Worm (Caenorhabditis elegans) whole organism, L1 larva: ENCODE measurements around the gene nhr-57.

Experiments used
- C04F5.9 ChIP-seq: sonication (generic microtip); optimal IDR thresholded peaks from 2 replicates; lab custom pipeline; 2016; ENCODE audit warnings: missing genetic modification characterization, missing compliant biosample characterization
- C16A3.4 ChIP-seq: fragments of 150-350 bp; optimal IDR thresholded peaks from 2 replicates; lab custom pipeline; 2014; ENCODE audit warnings: missing biosample characterization, missing genetic modification characterization
- C34B4.2 ChIP-seq: sonication (generic microtip); optimal IDR thresholded peaks from 2 replicates; lab custom pipeline; 2017; ENCODE audit warnings: mild to moderate bottlenecking, missing genetic modification characterization, missing compliant biosample characterization
- F16B12.6 ChIP-seq: fragments of 150-350 bp; optimal IDR thresholded peaks from 2 replicates; lab custom pipeline; 2014; ENCODE audit warnings: missing biosample characterization, missing genetic modification characterization
- Y116A8C.19 ChIP-seq: sonication (generic microtip); optimal IDR thresholded peaks from 2 replicates; lab custom pipeline; 2016; ENCODE audit warnings: missing compliant biosample characterization, missing genetic modification characterization, borderline replicate concordance
- aha-1 ChIP-seq: fragments of 150-350 bp; optimal IDR thresholded peaks from 2 replicates; lab custom pipeline; 2014; ENCODE audit warnings: missing biosample characterization, missing genetic modification characterization
- alr-1 ChIP-seq: fragments of 200-800 bp; sonication (Bioruptor generic); optimal IDR thresholded peaks from 2 replicates; lab custom pipeline; 2018; ENCODE audit warnings: borderline replicate concordance, mild to moderate bottlenecking, missing genetic modification characterization, missing compliant biosample characterization
- ama-1 ChIP-seq: fragments of 150-350 bp; optimal IDR thresholded peaks from 2 replicates; lab custom pipeline; 2014
- blmp-1 ChIP-seq: fragments of 150-350 bp; optimal IDR thresholded peaks from 2 replicates; lab custom pipeline; 2014; ENCODE audit warnings: missing biosample characterization, missing genetic modification characterization
- ceh-8 ChIP-seq: fragments of 200-800 bp; sonication (Bioruptor generic); optimal IDR thresholded peaks from 2 replicates; lab custom pipeline; 2018; ENCODE audit warnings: mild to moderate bottlenecking, missing genetic modification characterization, moderate library complexity, missing compliant biosample characterization
- ceh-82 ChIP-seq, 3 experiments: fragments of 150-350 bp in 1 of 3; sonication (generic microtip) in 2 of 3; optimal IDR thresholded peaks; 2 replicates each; lab custom pipeline; 2014 to 2017; ENCODE audit warnings: missing biosample characterization in 3 of 3, missing genetic modification characterization in 3 of 3
- ceh-90 ChIP-seq: sonication (generic microtip); optimal IDR thresholded peaks from 2 replicates; lab custom pipeline; 2016; ENCODE audit warnings: missing genetic modification characterization, missing compliant biosample characterization
- ces-1 ChIP-seq: fragments of 150-350 bp; optimal IDR thresholded peaks from 2 replicates; lab custom pipeline; 2014; ENCODE audit warnings: missing biosample characterization, missing genetic modification reagents, missing genetic modification characterization
- dpl-1 ChIP-seq, 3 experiments: fragments of 150-350 bp in 2 of 3; sonication (generic microtip) in 1 of 3; optimal IDR thresholded peaks; 2 replicates each; lab custom pipeline; 2014 to 2017; ENCODE audit warnings: missing biosample characterization in 3 of 3, missing genetic modification characterization in 3 of 3, missing genetic modification reagents in 3 of 3
- efl-1 ChIP-seq, 4 experiments: fragments of 150-350 bp; optimal IDR thresholded peaks in 3 of 4; peaks in 1 of 4; 1 replicate in 1 of 4; 2 replicates in 3 of 4; lab custom pipeline; 2014; ENCODE audit warnings: missing biosample characterization in 2 of 4, missing genetic modification characterization in 2 of 4, missing genetic modification reagents in 2 of 4
- egl-13 ChIP-seq: sonication (generic microtip); optimal IDR thresholded peaks from 2 replicates; lab custom pipeline; 2016; ENCODE audit warnings: missing genotype, missing genetic modification reagents, missing genetic modification characterization, missing compliant biosample characterization
- elt-3 ChIP-seq, 6 experiments: fragments of 150-350 bp in 1 of 6; sonication (generic microtip); optimal IDR thresholded peaks; 2 replicates each; lab custom pipeline; 2017 to 2018; ENCODE audit warnings: missing biosample characterization in 6 of 6, missing genetic modification characterization in 6 of 6, inconsistent platforms in 1 of 6
- ets-5 ChIP-seq: fragments of 200-800 bp; sonication (Bioruptor generic); IDR thresholded peaks from 2 replicates; pipeline ENCODE4 v1.3.6; 2022; ENCODE audit warnings: missing genetic modification characterization, missing compliant biosample characterization
- fkh-8 ChIP-seq: sonication (generic microtip); optimal IDR thresholded peaks from 2 replicates; lab custom pipeline; 2016; ENCODE audit warnings: mild to moderate bottlenecking, missing genetic modification characterization, missing compliant biosample characterization
- hlh-17 ChIP-seq: fragments of 200-800 bp; sonication (Bioruptor generic); optimal IDR thresholded peaks from 2 replicates; lab custom pipeline; 2018; ENCODE audit warnings: missing genetic modification characterization, mild to moderate bottlenecking, missing compliant biosample characterization, moderate library complexity, borderline replicate concordance
- hlh-4 ChIP-seq: sonication (generic microtip); optimal IDR thresholded peaks from 2 replicates; lab custom pipeline; 2016; ENCODE audit warnings: mild to moderate bottlenecking, missing genetic modification characterization, missing compliant biosample characterization
- irx-1 ChIP-seq: sonication (generic microtip); optimal IDR thresholded peaks from 2 replicates; lab custom pipeline; 2016; ENCODE audit warnings: missing genetic modification characterization, missing compliant biosample characterization
- lin-13 ChIP-seq: fragments of 150-350 bp; optimal IDR thresholded peaks from 2 replicates; lab custom pipeline; 2014; ENCODE audit warnings: missing biosample characterization, missing genetic modification reagents, missing genetic modification characterization
- lin-14 ChIP-seq: fragments of 200-800 bp; sonication (Bioruptor generic); optimal IDR thresholded peaks from 2 replicates; lab custom pipeline; 2018; ENCODE audit warnings: mild to moderate bottlenecking, missing genetic modification characterization, moderate library complexity, missing compliant biosample characterization
- lin-35 ChIP-seq, 2 experiments: fragments of 150-350 bp; optimal IDR thresholded peaks; 2 replicates each; lab custom pipeline; 2014; ENCODE audit warnings: missing biosample characterization in 2 of 2, missing genetic modification characterization in 2 of 2, missing genetic modification reagents in 2 of 2
- lir-3 ChIP-seq: sonication (generic microtip); optimal IDR thresholded peaks from 2 replicates; lab custom pipeline; 2016; ENCODE audit warnings: mild to moderate bottlenecking, missing genetic modification characterization, moderate library complexity, missing compliant biosample characterization; ENCODE audit not compliant: poor library complexity
- lsy-2 ChIP-seq, 2 experiments: fragments of 150-350 bp; optimal IDR thresholded peaks; 2 replicates each; lab custom pipeline; 2014; ENCODE audit warnings: missing biosample characterization in 2 of 2, missing genetic modification characterization in 2 of 2
- mdl-1 ChIP-seq, 2 experiments: fragments of 150-350 bp; optimal IDR thresholded peaks; 2 replicates each; lab custom pipeline; 2014 to 2017; ENCODE audit warnings: missing biosample characterization in 2 of 2, missing genetic modification characterization in 2 of 2, inconsistent platforms in 1 of 2
- mep-1 ChIP-seq: fragments of 150-350 bp; optimal IDR thresholded peaks from 2 replicates; lab custom pipeline; 2014; ENCODE audit warnings: missing biosample characterization, missing genetic modification characterization
- nhr-12 ChIP-seq: sonication (generic microtip); optimal IDR thresholded peaks from 2 replicates; lab custom pipeline; 2017; ENCODE audit warnings: missing biosample characterization, missing genetic modification characterization
- nhr-20 ChIP-seq: sonication (generic microtip); optimal IDR thresholded peaks from 2 replicates; lab custom pipeline; 2016; ENCODE audit warnings: mild to moderate bottlenecking, missing genetic modification characterization, missing compliant biosample characterization
- nhr-47 ChIP-seq: sonication (generic microtip); optimal IDR thresholded peaks from 2 replicates; lab custom pipeline; 2016; ENCODE audit warnings: mild to moderate bottlenecking, missing genetic modification characterization, moderate library complexity, missing compliant biosample characterization
- nhr-71 ChIP-seq: sonication (generic microtip); optimal IDR thresholded peaks from 2 replicates; lab custom pipeline; 2016; ENCODE audit warnings: mild to moderate bottlenecking, missing genetic modification characterization, moderate library complexity, missing compliant biosample characterization
- nhr-76 ChIP-seq: sonication (generic microtip); optimal IDR thresholded peaks from 2 replicates; lab custom pipeline; 2017; ENCODE audit warnings: missing biosample characterization, missing genetic modification characterization
- nhr-77 ChIP-seq: fragments of 150-350 bp; optimal IDR thresholded peaks from 2 replicates; lab custom pipeline; 2014; ENCODE audit warnings: missing biosample characterization, missing genetic modification characterization
- nhr-90 ChIP-seq: sonication (generic microtip); optimal IDR thresholded peaks from 2 replicates; lab custom pipeline; 2016; ENCODE audit warnings: mild to moderate bottlenecking, missing genetic modification characterization, missing compliant biosample characterization; ENCODE audit not compliant: poor library complexity
- pax-3 ChIP-seq: fragments of 200-800 bp; sonication (Bioruptor generic); optimal IDR thresholded peaks from 2 replicates; lab custom pipeline; 2018; ENCODE audit warnings: mild to moderate bottlenecking, missing genetic modification characterization, moderate library complexity, missing compliant biosample characterization
- pqm-1 ChIP-seq: sonication (generic microtip); optimal IDR thresholded peaks from 3 replicates; lab custom pipeline; 2017; ENCODE audit warnings: missing biosample characterization, missing genetic modification characterization
- skn-1 ChIP-seq: fragments of 150-350 bp; optimal IDR thresholded peaks from 2 replicates; lab custom pipeline; 2014; ENCODE audit warnings: missing biosample characterization, missing genetic modification characterization
- snu-23 ChIP-seq: sonication (generic microtip); optimal IDR thresholded peaks from 2 replicates; lab custom pipeline; 2016; ENCODE audit warnings: missing genetic modification characterization, missing compliant biosample characterization
- swsn-7 ChIP-seq: sonication (generic microtip); optimal IDR thresholded peaks from 2 replicates; lab custom pipeline; 2016; ENCODE audit warnings: missing genetic modification characterization, missing compliant biosample characterization
- unc-130 ChIP-seq: fragments of 150-350 bp; optimal IDR thresholded peaks from 2 replicates; lab custom pipeline; 2017; ENCODE audit warnings: missing biosample characterization, missing genetic modification characterization, inconsistent platforms
- unc-30 ChIP-seq: sonication (generic microtip); optimal IDR thresholded peaks from 2 replicates; lab custom pipeline; 2017; ENCODE audit warnings: missing biosample characterization, missing genetic modification characterization
- unc-62 ChIP-seq: fragments of 150-350 bp; optimal IDR thresholded peaks from 2 replicates; lab custom pipeline; 2014; ENCODE audit warnings: missing biosample characterization, missing genetic modification reagents, missing genetic modification characterization
- unc-98 ChIP-seq: fragments of 200-800 bp; sonication (Bioruptor generic); IDR thresholded peaks from 2 replicates; pipeline ENCODE4 v1.3.6; 2022; ENCODE audit warnings: missing genetic modification characterization, missing compliant biosample characterization
- vab-15 ChIP-seq: sonication (generic microtip); optimal IDR thresholded peaks from 2 replicates; lab custom pipeline; 2017; ENCODE audit warnings: missing genotype, mild to moderate bottlenecking, missing genetic modification characterization, missing compliant biosample characterization
- xbp-1 ChIP-seq: sonication (generic microtip); optimal IDR thresholded peaks from 2 replicates; lab custom pipeline; 2016; ENCODE audit warnings: missing genetic modification characterization, missing compliant biosample characterization
- zag-1 ChIP-seq: fragments of 150-350 bp; optimal IDR thresholded peaks from 2 replicates; lab custom pipeline; 2014; ENCODE audit warnings: missing biosample characterization, missing genetic modification characterization
- zip-4 ChIP-seq: fragments of 200-800 bp; sonication (Bioruptor generic); optimal IDR thresholded peaks from 2 replicates; lab custom pipeline; 2018; ENCODE audit warnings: mild to moderate bottlenecking, missing genetic modification characterization, moderate library complexity, missing compliant biosample characterization
- ztf-4 ChIP-seq: fragments of 150-350 bp; optimal IDR thresholded peaks from 2 replicates; lab custom pipeline; 2014; ENCODE audit warnings: missing biosample characterization, missing genetic modification characterization

Gene nhr-57

DNA sequence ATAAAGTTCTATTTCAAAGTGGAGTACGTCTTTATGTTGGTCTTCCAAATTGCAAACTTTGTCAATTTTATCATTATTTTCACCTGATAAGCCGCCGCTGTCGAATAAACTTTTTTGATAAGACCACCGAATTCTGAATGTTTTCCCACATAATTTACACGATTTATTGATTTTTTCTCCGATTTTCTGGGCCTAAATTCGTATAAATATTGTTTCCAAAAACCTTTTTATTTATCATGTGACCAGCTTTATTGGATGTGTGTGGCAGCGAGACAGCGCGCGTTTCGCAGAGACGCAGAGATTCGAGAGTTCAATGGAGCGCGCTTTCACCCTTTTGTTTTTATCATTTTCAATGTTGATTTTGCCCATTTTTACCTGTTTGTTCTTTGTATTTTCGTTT, 11.3 kb downstream of the nhr-57 start (continued):
- TF ChIP-seq nhr-76 (tag; lab: Kevin White, UChicago) (no peak), C04F5.9 (tag; lab: Kevin White, UChicago) (no peak), ceh-8 (GFP tag; lab: Kevin White, UChicago) (peak; percentile 86), lin-13 (GFP tag; lab: Kevin White, UChicago) (peak; percentile 80), efl-1 (optimal IDR thresholded peaks at IDR 0.05; lab: Kevin White, UChicago) (peak; percentile 84 to 85), efl-1 (GFP tag; optimal IDR thresholded peaks at IDR 0.05 in 1 of 2; lab: Kevin White, UChicago) (peak; percentile 77 to 97), elt-3 (tag; optimal IDR thresholded peaks at IDR 0.05; lab: Kevin White, UChicago) (peak in 2 of 6 experiments; percentile 74 to 94), unc-30 (tag; lab: Kevin White, UChicago) (no peak), hlh-4 (no peak), lir-3 (tag; lab: Kevin White, UChicago) (no peak), mep-1 (peak; percentile 96), aha-1 (tag; lab: Kevin White, UChicago) (peak; percentile 70), F16B12.6 (tag; lab: Kevin White, UChicago) (peak; percentile 42), ceh-90 (tag; lab: Kevin White, UChicago) (no peak), ama-1 (lab: Kevin White, UChicago) (no peak), ets-5 (GFP tag; lab: Robert Waterston, UW) (no peak), dpl-1 (GFP tag; optimal IDR thresholded peaks at IDR 0.05; lab: Kevin White, UChicago) (peak; percentile 71 to 83 (median 78)), irx-1 (tag; lab: Kevin White, UChicago) (peak; percentile 86), snu-23 (GFP tag; lab: Kevin White, UChicago) (peak; percentile 93), alr-1 (tag; lab: Kevin White, UChicago) (no peak), blmp-1 (tag; lab: Kevin White, UChicago) (peak; percentile 70), nhr-90 (tag; lab: Kevin White, UChicago) (peak; percentile 90), unc-98 (GFP tag; lab: Robert Waterston, UW) (no peak), skn-1 (tag; lab: Kevin White, UChicago) (peak; percentile 89), nhr-77 (peak; percentile 44), swsn-7 (tag; lab: Kevin White, UChicago) (peak; percentile 92), pax-3 (peak; percentile 74), ztf-4 (tag; lab: Kevin White, UChicago) (peak; percentile 67), nhr-20 (tag; lab: Kevin White, UChicago) (peak; percentile 96), fkh-8 (tag; lab: Kevin White, UChicago) (peak; percentile 86), ceh-82 (tag; optimal IDR thresholded peaks at IDR 0.05; lab: Kevin White, UChicago) (peak; percentile 26 to 86 (median 73)), pqm-1 (tag; lab: Kevin White, UChicago) (peak; percentile 82), zag-1 (tag; lab: Kevin White, UChicago) (no peak), hlh-17 (GFP tag; lab: Kevin White, UChicago) (no peak), zip-4 (GFP tag; lab: Kevin White, UChicago) (peak; percentile 5), lsy-2 (tag; optimal IDR thresholded peaks at IDR 0.05; lab: Kevin White, UChicago) (peak; percentile 85 to 91), nhr-12 (tag; lab: Kevin White, UChicago) (no peak), unc-130 (peak; percentile 70), vab-15 (tag; lab: Kevin White, UChicago) (peak; percentile 71), C34B4.2 (tag; lab: Kevin White, UChicago) (no peak), unc-62 (GFP tag; lab: Kevin White, UChicago) (no peak), lin-35 (GFP tag; optimal IDR thresholded peaks at IDR 0.05; lab: Kevin White, UChicago) (peak; percentile 81 to 86), nhr-47 (tag; lab: Kevin White, UChicago) (peak; percentile 92), nhr-71 (peak; percentile 96), ces-1 (GFP tag; lab: Kevin White, UChicago) (no peak), C16A3.4 (tag; lab: Kevin White, UChicago) (peak; percentile 32), egl-13 (peak; percentile 61), xbp-1 (peak; percentile 89), lin-14 (peak; percentile 97), mdl-1 (tag; optimal IDR thresholded peaks at IDR 0.05; lab: Kevin White, UChicago) (peak in 1 of 2 experiments; percentile 85), Y116A8C.19 (tag; lab: Kevin White, UChicago) (no peak)
